Worm (Caenorhabditis elegans): ENCODE results near the gene lon-2.

DNA sequence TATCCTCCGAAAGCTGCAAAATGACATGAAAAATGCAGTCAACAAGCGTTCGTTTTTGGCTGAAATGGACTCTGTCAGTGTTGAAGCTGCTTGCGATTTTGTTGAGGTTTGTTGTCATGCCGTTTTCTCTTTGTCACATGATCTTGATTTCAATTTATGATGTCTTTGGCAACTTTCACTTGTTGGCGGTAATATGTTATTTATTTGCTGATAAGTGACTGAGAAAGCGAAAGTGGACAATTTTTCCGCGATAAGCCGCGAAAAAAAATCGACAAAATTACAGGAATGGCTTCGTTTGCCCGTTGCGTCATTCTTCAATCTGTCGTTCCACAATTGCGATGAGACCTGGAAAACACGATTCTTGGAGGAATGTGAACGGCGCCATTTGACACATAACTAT, 46.4 kb upstream of the lon-2 start:
- no peak for TF ChIP-seq bed-3 (GFP tag; optimal IDR thresholded peaks at IDR 0.05)
- no peak for TF ChIP-seq elt-3 (tag; optimal IDR thresholded peaks at IDR 0.05)
- TF ChIP-seq nhr-12 (tag; optimal IDR thresholded peaks at IDR 0.05): no peak
- TF ChIP-seq nhr-76 (tag; optimal IDR thresholded peaks at IDR 0.05): no peak
- TF ChIP-seq unc-62 (GFP tag; optimal IDR thresholded peaks at IDR 0.05): no peak
- TF ChIP-seq lsy-2 (tag; optimal IDR thresholded peaks at IDR 0.05): no peak
- TF ChIP-seq M03D4.4 (tag; optimal IDR thresholded peaks at IDR 0.05): no peak
- no peak for TF ChIP-seq snpc-4 (tag; optimal IDR thresholded peaks at IDR 0.05)
- no peak for TF ChIP-seq lin-13 (tag; optimal IDR thresholded peaks at IDR 0.05)
- TF ChIP-seq blmp-1 (tag; optimal IDR thresholded peaks at IDR 0.05): no peak
- no peak for TF ChIP-seq nhr-28 (tag; optimal IDR thresholded peaks at IDR 0.05)

All from whole organism, mixed stage, embryonic.